Worm (Caenorhabditis elegans): ENCODE results near the gene sec-5.

ce11 chrII:9165762-9166460, 11.0 kb downstream of the sec-5 start, which contains the start of gene W07A12.8:
- no peak for TF ChIP-seq ztf-29 (GFP tag; IDR thresholded peaks at IDR 0.05)
- TF ChIP-seq klf-2 (GFP tag; conservative IDR thresholded peaks at IDR 0.05) = no peak
- no peak for TF ChIP-seq ref-1 (GFP tag; conservative IDR thresholded peaks at IDR 0.05)
- TF ChIP-seq med-1 (GFP tag; optimal IDR thresholded peaks at IDR 0.05; ENCODE audit: insufficient read depth) = no peak
